Fruit fly (Drosophila melanogaster): ENCODE measurements around the gene mRpL13.

Gene mRpL13

DNA sequence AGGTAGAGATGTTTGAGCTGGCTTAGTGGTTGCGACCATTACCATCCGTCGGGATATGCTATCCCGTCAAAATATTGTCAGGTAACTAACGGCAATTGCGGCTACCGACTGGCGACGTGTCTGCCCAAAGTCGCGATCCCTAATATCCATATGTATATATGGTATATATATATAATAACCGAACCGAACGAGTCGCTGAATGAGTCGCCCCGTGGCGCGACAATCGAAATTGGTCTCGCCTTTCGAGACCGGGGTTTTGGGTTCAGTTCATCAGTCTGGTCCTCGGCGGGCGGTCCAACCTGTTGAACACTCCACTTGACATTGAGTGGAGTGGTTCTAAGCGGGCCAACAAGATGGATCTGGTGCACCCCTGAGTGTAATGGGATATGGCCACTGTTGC, 16.2 kb upstream of the mRpL13 start:
- TF ChIP-seq Jra (GFP tag; optimal IDR thresholded peaks at IDR 0.05), result no peak
- TF ChIP-seq pan (optimal IDR thresholded peaks at IDR 0.05), result no peak
- no peak for TF ChIP-seq lola (GFP tag; optimal IDR thresholded peaks at IDR 0.05)

DNA sequence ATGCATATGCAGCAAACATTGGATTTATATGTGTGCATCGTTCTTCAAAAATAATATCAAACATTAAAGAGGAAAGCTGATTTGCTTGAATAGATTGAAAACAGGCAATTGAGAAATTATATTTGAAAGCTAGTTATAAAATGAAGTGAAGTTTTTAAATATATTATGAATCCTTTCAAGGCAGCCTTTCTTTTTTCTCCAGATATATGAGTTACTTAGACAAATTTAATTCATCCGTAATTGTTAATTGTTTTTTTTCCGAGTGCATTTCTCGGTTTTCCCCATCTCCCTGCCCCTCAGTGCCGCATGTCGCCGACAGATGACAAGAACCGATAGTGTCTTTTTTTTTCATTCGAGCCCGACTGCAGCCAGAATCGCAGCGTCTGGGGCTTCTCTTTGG, 12.8 kb upstream of the mRpL13 start:
- no peak for TF ChIP-seq jim (GFP tag; optimal IDR thresholded peaks at IDR 0.05)
- peak; percentile 26 for TF ChIP-seq OdsH (GFP tag; optimal IDR thresholded peaks at IDR 0.05)
- no peak for TF ChIP-seq Sp1 (GFP tag; optimal IDR thresholded peaks at IDR 0.05)
- TF ChIP-seq psq (GFP tag; optimal IDR thresholded peaks at IDR 0.05), result peak; percentile 5
- TF ChIP-seq Rel (GFP tag; optimal IDR thresholded peaks at IDR 0.05), result no peak
- no peak for TF ChIP-seq Rel (tag; optimal IDR thresholded peaks at IDR 0.05)
- TF ChIP-seq HLH106 (tag; optimal IDR thresholded peaks at IDR 0.05), result no peak
- no peak for TF ChIP-seq sage (GFP tag; optimal IDR thresholded peaks at IDR 0.05)
- no peak for TF ChIP-seq CG32264 (GFP tag; optimal IDR thresholded peaks at IDR 0.05)
- no peak for TF ChIP-seq usp (GFP tag; optimal IDR thresholded peaks at IDR 0.05)
- TF ChIP-seq tai (GFP tag; optimal IDR thresholded peaks at IDR 0.05), result no peak
- TF ChIP-seq GATAd (GFP tag; optimal IDR thresholded peaks at IDR 0.05), result no peak
- TF ChIP-seq h (GFP tag; optimal IDR thresholded peaks at IDR 0.05), result no peak
- no peak for TF ChIP-seq sv (GFP tag; optimal IDR thresholded peaks at IDR 0.05)
- TF ChIP-seq Vsx2 (GFP tag; optimal IDR thresholded peaks at IDR 0.05; ENCODE audit: partially characterized antibody), result no peak
- no peak for TF ChIP-seq lola (GFP tag; optimal IDR thresholded peaks at IDR 0.05)
- peak; percentile 18 for TF ChIP-seq ey (GFP tag; optimal IDR thresholded peaks at IDR 0.05)
- no peak for TF ChIP-seq Hr78 (GFP tag; optimal IDR thresholded peaks at IDR 0.05)
- no peak for TF ChIP-seq dsf (GFP tag; optimal IDR thresholded peaks at IDR 0.05; ENCODE audit: borderline replicate concordance)
- no peak for TF ChIP-seq N (GFP tag; optimal IDR thresholded peaks at IDR 0.05)
- no peak for TF ChIP-seq Mio (GFP tag; optimal IDR thresholded peaks at IDR 0.05)
- no peak for TF ChIP-seq rgr (GFP tag; optimal IDR thresholded peaks at IDR 0.05)
- TF ChIP-seq Hr83 (GFP tag; optimal IDR thresholded peaks at IDR 0.05; ENCODE audit: poor library complexity, severe bottlenecking), result no peak
- no peak for TF ChIP-seq fru (GFP tag; optimal IDR thresholded peaks at IDR 0.05)
- no peak for TF ChIP-seq brk (GFP tag; optimal IDR thresholded peaks at IDR 0.05)
- no peak for TF ChIP-seq woc (GFP tag; optimal IDR thresholded peaks at IDR 0.05)
- no peak for TF ChIP-seq CG9705 (GFP tag; optimal IDR thresholded peaks at IDR 0.05)
- TF ChIP-seq Myc (optimal IDR thresholded peaks at IDR 0.05), result no peak
- no peak for TF ChIP-seq br (GFP tag; optimal IDR thresholded peaks at IDR 0.05)
- no peak for TF ChIP-seq pan (optimal IDR thresholded peaks at IDR 0.05)
- no peak for TF ChIP-seq Abd-B (GFP tag; optimal IDR thresholded peaks at IDR 0.05)
- TF ChIP-seq foxo (GFP tag; optimal IDR thresholded peaks at IDR 0.05), result peak in 1 of 2 experiments; percentile 31
- TF ChIP-seq Dif (GFP tag; optimal IDR thresholded peaks at IDR 0.05; ENCODE audit: partially characterized antibody), result no peak

DNA sequence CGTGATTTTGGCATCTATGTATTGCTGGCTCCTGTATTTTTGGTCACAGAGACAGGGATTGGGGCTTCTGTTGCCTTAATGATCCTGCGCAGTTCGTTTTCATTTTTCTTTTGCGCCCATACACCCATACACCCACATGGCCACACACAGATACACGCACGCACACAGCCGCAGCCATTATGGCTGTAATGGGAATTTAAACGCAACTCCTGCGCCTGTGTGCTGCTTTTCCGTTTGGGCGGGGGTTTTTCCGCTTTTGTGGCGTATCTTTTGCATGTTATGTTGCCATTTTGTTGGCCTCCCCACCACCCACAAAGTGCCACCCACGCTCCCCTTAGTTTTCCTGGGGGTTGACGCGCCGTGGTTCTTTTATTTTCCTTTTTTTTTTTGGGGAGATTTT, 8.8 kb upstream of the mRpL13 start:
- no peak for TF ChIP-seq dl (GFP tag; optimal IDR thresholded peaks at IDR 0.05; ENCODE audit: insufficient read depth in 1 of 2, partially characterized antibody in 2 of 2)
- TF ChIP-seq CG32264 (GFP tag; optimal IDR thresholded peaks at IDR 0.05), result no peak
- no peak for TF ChIP-seq foxo (GFP tag; optimal IDR thresholded peaks at IDR 0.05)
- no peak for TF ChIP-seq Sp1 (GFP tag; optimal IDR thresholded peaks at IDR 0.05)
- no peak for TF ChIP-seq h (GFP tag; optimal IDR thresholded peaks at IDR 0.05)
- TF ChIP-seq Dfd (GFP tag; optimal IDR thresholded peaks at IDR 0.05), result no peak
- TF ChIP-seq rgr (GFP tag; optimal IDR thresholded peaks at IDR 0.05), result no peak
- no peak for TF ChIP-seq CG9705 (GFP tag; optimal IDR thresholded peaks at IDR 0.05)
- no peak for TF ChIP-seq GATAd (GFP tag; optimal IDR thresholded peaks at IDR 0.05)
- no peak for TF ChIP-seq Rel (GFP tag; optimal IDR thresholded peaks at IDR 0.05)
- no peak for TF ChIP-seq Rel (tag; optimal IDR thresholded peaks at IDR 0.05)
- TF ChIP-seq psq (GFP tag; optimal IDR thresholded peaks at IDR 0.05), result no peak
- TF ChIP-seq Mio (GFP tag; optimal IDR thresholded peaks at IDR 0.05), result no peak
- TF ChIP-seq Hr78 (GFP tag; optimal IDR thresholded peaks at IDR 0.05), result no peak
- no peak for TF ChIP-seq usp (GFP tag; optimal IDR thresholded peaks at IDR 0.05)
- TF ChIP-seq Hnf4 (GFP tag; optimal IDR thresholded peaks at IDR 0.05), result no peak
- no peak for TF ChIP-seq sv (GFP tag; optimal IDR thresholded peaks at IDR 0.05)
- TF ChIP-seq Dif (GFP tag; optimal IDR thresholded peaks at IDR 0.05; ENCODE audit: partially characterized antibody), result no peak
